Worm (Caenorhabditis elegans): ENCODE measurements around the gene Y39A1A.17.

Y39A1A.17 gene

ce11 chrIII:10691019-10691418 lies at the start of gene Y39A1A.17:
Gene Y39A1A.17 (minus strand): TSS chrIII:10691119.
- TF ChIP-seq him-1 (tag; optimal IDR thresholded peaks at IDR 0.05) = no peak
- TF ChIP-seq dao-5 (tag; optimal IDR thresholded peaks at IDR 0.05) = no peak
- no peak for TF ChIP-seq W03F9.2 (tag; optimal IDR thresholded peaks at IDR 0.05)

ce11 chrIII:10740518-10740917 lies 49.6 kb upstream of the Y39A1A.17 start, which contains the start of gene K01G5.8:
Gene K01G5.8 (minus strand): TSS chrIII:10740772.
- TF ChIP-seq him-1 (tag; optimal IDR thresholded peaks at IDR 0.05) = no peak

DNA sequence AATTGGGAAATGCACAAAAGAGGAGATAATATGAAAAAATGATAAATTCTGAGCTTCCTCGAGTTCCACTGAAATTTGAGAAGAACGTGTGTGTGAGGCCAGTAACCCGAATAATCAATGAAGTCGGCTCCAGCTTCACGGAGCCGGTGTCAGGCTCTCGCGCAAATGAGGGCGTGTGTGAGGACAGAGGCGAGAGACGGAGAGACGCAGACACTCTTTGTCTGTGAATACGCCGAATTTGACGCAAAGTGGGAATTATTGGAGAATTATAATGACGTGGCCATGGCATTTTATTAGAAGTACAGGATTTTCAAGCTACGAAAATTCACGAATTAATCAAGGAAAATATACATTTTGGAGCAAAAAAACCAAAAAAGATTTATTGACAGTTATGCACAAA lies 49.0 kb upstream of the Y39A1A.17 start:
- TF ChIP-seq dao-5 (tag; optimal IDR thresholded peaks at IDR 0.05) (no peak), W03F9.2 (tag; optimal IDR thresholded peaks at IDR 0.05) (peak; percentile 19)

DNA sequence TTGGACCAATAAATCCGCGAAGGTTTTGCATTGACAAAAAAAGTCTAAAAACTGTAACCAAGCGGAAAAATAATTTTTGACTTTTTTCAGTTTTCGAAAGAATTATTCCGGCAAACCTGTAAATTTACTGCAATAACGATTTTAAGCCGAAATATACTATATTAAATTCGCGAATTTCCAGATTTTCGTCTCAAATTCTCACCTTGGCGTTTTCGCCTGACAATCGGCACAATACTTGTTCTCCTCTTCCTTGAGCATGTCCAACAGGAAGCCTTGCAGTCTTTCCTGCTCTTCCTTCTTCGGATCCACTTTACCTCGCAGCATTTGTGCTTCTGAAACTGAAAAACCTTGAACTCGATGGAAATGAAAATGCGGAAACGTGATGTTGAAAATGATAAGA lies 48.5 kb upstream of the Y39A1A.17 start, which contains the start of gene smap-1:
smap-1 (minus strand) TSS at position 338 of the 400 bp plus-strand sequence.
- TF ChIP-seq him-1 (tag; optimal IDR thresholded peaks at IDR 0.05) (no peak), dao-5 (tag; optimal IDR thresholded peaks at IDR 0.05) (no peak), W03F9.2 (tag; optimal IDR thresholded peaks at IDR 0.05) (no peak)

DNA sequence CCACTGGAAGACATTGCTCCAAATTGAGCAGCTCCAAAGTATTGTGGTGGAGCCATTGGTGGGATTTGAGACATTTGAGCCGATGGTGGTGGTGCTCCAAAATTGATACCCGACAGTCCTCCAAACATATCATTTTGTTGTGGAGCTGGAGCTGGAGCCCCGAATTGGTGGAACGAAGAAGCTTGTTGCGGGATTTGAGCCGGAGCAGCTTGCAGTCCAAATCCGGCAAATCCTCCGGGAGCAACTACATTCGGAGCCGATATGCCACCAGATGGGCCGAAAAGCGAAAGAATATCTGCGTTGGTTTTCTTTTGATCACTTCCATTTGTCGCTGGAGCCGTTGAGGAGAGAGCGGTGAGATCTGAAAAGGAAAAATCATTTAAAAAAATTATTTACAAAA lies 47.2 kb upstream of the Y39A1A.17 start:
- no peak for TF ChIP-seq dao-5 (tag; optimal IDR thresholded peaks at IDR 0.05)
- TF ChIP-seq W03F9.2 (tag; optimal IDR thresholded peaks at IDR 0.05) = no peak
- no peak for TF ChIP-seq him-1 (tag; optimal IDR thresholded peaks at IDR 0.05)

ce11 chrIII:10736322-10736985 lies 45.5 kb upstream of the Y39A1A.17 start:
- TF ChIP-seq W03F9.2 (tag; optimal IDR thresholded peaks at IDR 0.05) = no peak
- TF ChIP-seq dao-5 (tag; optimal IDR thresholded peaks at IDR 0.05) = no peak
- TF ChIP-seq him-1 (tag; optimal IDR thresholded peaks at IDR 0.05) = no peak

DNA sequence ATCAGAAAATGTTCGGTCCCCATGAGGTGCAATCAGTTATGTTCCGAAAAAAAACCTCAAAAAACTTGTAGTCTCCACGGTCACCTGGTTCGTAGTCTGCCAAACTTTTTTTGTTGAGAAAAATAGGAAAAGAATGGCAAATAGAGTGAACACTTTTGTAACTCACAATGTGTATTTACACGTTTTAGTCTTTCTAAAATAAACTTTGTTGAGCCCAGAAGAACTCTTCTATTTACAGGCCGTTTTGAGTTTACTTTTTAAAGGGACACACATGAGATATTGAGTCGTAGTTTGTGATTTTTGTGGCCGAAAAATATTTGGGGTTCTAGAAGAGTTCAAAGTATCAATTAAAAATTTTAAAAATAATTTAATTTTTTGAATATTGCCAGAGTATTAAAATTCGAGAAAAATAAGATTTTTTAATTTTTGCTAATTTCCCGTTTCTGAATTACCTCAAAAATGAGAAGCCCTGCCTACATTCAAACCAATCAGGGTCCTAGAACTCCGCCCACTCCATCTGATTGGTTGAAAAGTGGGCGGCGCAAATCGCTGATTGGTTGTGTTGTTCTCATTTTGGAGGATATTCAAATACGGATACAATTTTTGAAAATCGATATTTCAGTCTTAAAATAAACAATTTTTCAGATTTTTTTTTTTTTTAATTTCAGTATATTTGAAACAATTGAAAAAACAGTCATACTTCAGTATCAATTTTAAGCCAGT lies 43.8 kb upstream of the Y39A1A.17 start:
- no peak for TF ChIP-seq him-1 (tag; optimal IDR thresholded peaks at IDR 0.05)
- TF ChIP-seq W03F9.2 (tag; optimal IDR thresholded peaks at IDR 0.05) = no peak
- no peak for TF ChIP-seq dao-5 (tag; optimal IDR thresholded peaks at IDR 0.05)

- TF ChIP-seq dao-5 (tag; optimal IDR thresholded peaks at IDR 0.05) = no peak
- no peak for TF ChIP-seq W03F9.2 (tag; optimal IDR thresholded peaks at IDR 0.05)
- no peak for TF ChIP-seq him-1 (tag; optimal IDR thresholded peaks at IDR 0.05)
Measured at ce11 chrIII:10733300-10733699, 42.4 kb upstream of the Y39A1A.17 start.

ce11 chrIII:10730510-10730909 lies 39.6 kb upstream of the Y39A1A.17 start, which contains the start of gene tat-3:
Gene tat-3 (minus strand): TSS chrIII:10730705.
- TF ChIP-seq him-1 (tag; optimal IDR thresholded peaks at IDR 0.05) (no peak), W03F9.2 (tag; optimal IDR thresholded peaks at IDR 0.05) (no peak), dao-5 (tag; optimal IDR thresholded peaks at IDR 0.05) (no peak)

ce11 chrIII:10721056-10721455 lies 30.1 kb upstream of the Y39A1A.17 start:
- TF ChIP-seq dao-5 (tag; optimal IDR thresholded peaks at IDR 0.05) (no peak), him-1 (tag; optimal IDR thresholded peaks at IDR 0.05) (no peak), W03F9.2 (tag; optimal IDR thresholded peaks at IDR 0.05) (no peak)

DNA sequence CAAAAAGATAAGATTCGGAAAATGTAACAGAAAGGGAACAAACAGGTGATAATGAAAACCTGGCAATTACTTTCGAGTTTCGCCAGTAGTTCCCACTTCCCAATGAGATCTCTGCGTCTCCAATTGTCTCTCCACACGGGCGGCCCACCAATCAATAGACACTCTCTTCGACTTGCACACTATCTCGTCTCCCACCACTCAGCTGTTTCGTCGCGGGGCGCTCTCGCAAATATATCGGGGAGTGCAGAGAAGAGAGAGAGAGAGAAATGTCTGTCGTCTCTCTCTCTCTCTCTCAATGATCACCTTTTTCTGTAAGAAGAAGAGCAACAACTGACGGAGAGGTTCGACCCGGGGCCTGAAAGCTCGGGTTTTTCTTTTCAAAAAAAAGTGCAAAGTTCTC lies 29.3 kb upstream of the Y39A1A.17 start:
- TF ChIP-seq him-1 (tag; optimal IDR thresholded peaks at IDR 0.05) = peak; percentile 20
- TF ChIP-seq W03F9.2 (tag; optimal IDR thresholded peaks at IDR 0.05) = peak; percentile 17
- no peak for TF ChIP-seq dao-5 (tag; optimal IDR thresholded peaks at IDR 0.05)

DNA sequence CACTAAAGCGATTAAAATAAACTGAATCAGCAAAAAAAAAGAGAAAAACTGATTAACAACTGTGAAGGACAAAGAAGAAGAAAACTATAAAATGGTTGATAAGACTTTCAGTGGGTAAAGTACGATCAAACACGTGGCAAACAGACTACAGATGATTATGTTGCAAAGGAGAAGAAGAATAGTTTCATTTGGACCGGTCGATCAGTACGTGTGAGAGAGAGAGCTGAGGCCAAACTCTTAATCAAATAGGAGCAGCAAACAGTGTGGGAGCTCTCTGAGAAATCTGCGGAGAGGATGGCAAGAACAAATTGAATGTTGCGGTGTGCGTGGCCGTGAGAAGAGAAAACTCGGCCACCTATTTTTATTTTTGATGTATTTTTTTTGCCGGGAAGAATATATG lies 28.1 kb upstream of the Y39A1A.17 start:
- no peak for TF ChIP-seq him-1 (tag; optimal IDR thresholded peaks at IDR 0.05)
- no peak for TF ChIP-seq dao-5 (tag; optimal IDR thresholded peaks at IDR 0.05)
- TF ChIP-seq W03F9.2 (tag; optimal IDR thresholded peaks at IDR 0.05) = no peak

- TF ChIP-seq dao-5 (tag; optimal IDR thresholded peaks at IDR 0.05) (no peak), W03F9.2 (tag; optimal IDR thresholded peaks at IDR 0.05) (no peak), him-1 (tag; optimal IDR thresholded peaks at IDR 0.05) (no peak)
Measured at ce11 chrIII:10718078-10718477, 27.2 kb upstream of the Y39A1A.17 start.

- TF ChIP-seq him-1 (tag; optimal IDR thresholded peaks at IDR 0.05) = no peak
- TF ChIP-seq dao-5 (tag; optimal IDR thresholded peaks at IDR 0.05) = no peak
- no peak for TF ChIP-seq W03F9.2 (tag; optimal IDR thresholded peaks at IDR 0.05)
Measured at ce11 chrIII:10717479-10717878, 26.6 kb upstream of the Y39A1A.17 start.

Measured in whole organism, L4/young adult.